Worm (Caenorhabditis elegans) whole organism, L2 larva: ENCODE measurements around the gene T10B10.9.

ENCODE experiments used
- R02D3.7 ChIP-seq: fragments of 150-350 bp; optimal IDR thresholded peaks from 2 replicates; lab custom pipeline; 2014; ENCODE audit warnings: missing biosample characterization, missing genetic modification characterization
- Y55F3AM.14 ChIP-seq: fragments of 200-800 bp; sonication (Bioruptor generic); optimal IDR thresholded peaks from 2 replicates; lab custom pipeline; 2018; ENCODE audit warnings: mild to moderate bottlenecking, missing genetic modification characterization, missing compliant biosample characterization
- ZK546.5 ChIP-seq: sonication (generic microtip); optimal IDR thresholded peaks from 2 replicates; lab custom pipeline; 2017; ENCODE audit warnings: missing biosample characterization, missing genetic modification characterization
- aly-2 ChIP-seq: fragments of 150-350 bp; optimal IDR thresholded peaks from 2 replicates; lab custom pipeline; 2014; ENCODE audit warnings: missing biosample characterization, missing genetic modification characterization
- ama-1 ChIP-seq: fragments of 150-350 bp; optimal IDR thresholded peaks from 2 replicates; lab custom pipeline; 2018; ENCODE audit warnings: inconsistent platforms
- blmp-1 ChIP-seq: sonication (generic microtip); optimal IDR thresholded peaks from 2 replicates; lab custom pipeline; 2017; ENCODE audit warnings: missing genetic modification characterization, mild to moderate bottlenecking, missing compliant biosample characterization, antibody characterized with exemption, moderate library complexity; ENCODE audit not compliant: insufficient read depth
- ceh-16 ChIP-seq: fragments of 150-350 bp; optimal IDR thresholded peaks from 2 replicates; lab custom pipeline; 2014; ENCODE audit warnings: missing biosample characterization, missing genetic modification characterization
- ceh-82 ChIP-seq: fragments of 150-350 bp; optimal IDR thresholded peaks from 2 replicates; lab custom pipeline; 2014; ENCODE audit warnings: missing biosample characterization, missing genetic modification characterization
- elt-1 ChIP-seq: fragments of 150-350 bp; optimal IDR thresholded peaks from 2 replicates; lab custom pipeline; 2014; ENCODE audit warnings: missing biosample characterization, missing genetic modification characterization
- elt-3 ChIP-seq: sonication (generic microtip); optimal IDR thresholded peaks from 2 replicates; lab custom pipeline; 2017; ENCODE audit warnings: missing biosample characterization, missing genetic modification characterization
- fos-1 ChIP-seq: fragments of 150-350 bp; optimal IDR thresholded peaks from 2 replicates; lab custom pipeline; 2014; ENCODE audit warnings: missing biosample characterization, missing genetic modification characterization
- gmeb-1 ChIP-seq: fragments of 150-350 bp; optimal IDR thresholded peaks from 2 replicates; lab custom pipeline; 2014; ENCODE audit warnings: missing biosample characterization, missing genetic modification characterization
- lin-11 ChIP-seq: fragments of 150-350 bp; sonication (generic microtip); optimal IDR thresholded peaks from 2 replicates; lab custom pipeline; 2014; ENCODE audit warnings: missing biosample characterization, missing genetic modification characterization, inconsistent platforms, mixed read lengths
- lin-13 ChIP-seq: fragments of 150-350 bp; optimal IDR thresholded peaks from 2 replicates; lab custom pipeline; 2014; ENCODE audit warnings: missing biosample characterization, missing genetic modification reagents, missing genetic modification characterization
- lin-39 ChIP-seq: fragments of 150-350 bp; optimal IDR thresholded peaks from 2 replicates; lab custom pipeline; 2014; ENCODE audit warnings: missing biosample characterization, missing genetic modification reagents, missing genetic modification characterization
- lsy-2 ChIP-seq, 2 experiments: fragments of 150-350 bp in 1 of 2; sonication (generic microtip) in 1 of 2; optimal IDR thresholded peaks; 2 replicates each; lab custom pipeline; 2014 to 2017; ENCODE audit warnings: missing biosample characterization in 2 of 2, missing genetic modification characterization in 2 of 2
- mab-5 ChIP-seq: fragments of 150-350 bp; optimal IDR thresholded peaks from 2 replicates; lab custom pipeline; 2014; ENCODE audit warnings: missing biosample characterization, missing genetic modification characterization
- mbf-1 ChIP-seq: sonication (generic microtip); optimal IDR thresholded peaks from 2 replicates; lab custom pipeline; 2017; ENCODE audit warnings: missing biosample characterization, missing genetic modification characterization
- mdl-1 ChIP-seq, 2 experiments: fragments of 150-350 bp in 1 of 2; sonication (generic microtip) in 1 of 2; optimal IDR thresholded peaks; 2 replicates each; lab custom pipeline; 2017; ENCODE audit warnings: missing biosample characterization in 2 of 2, missing genetic modification characterization in 2 of 2
- nhr-12 ChIP-seq: fragments of 150-350 bp; optimal IDR thresholded peaks from 2 replicates; lab custom pipeline; 2014; ENCODE audit warnings: missing biosample characterization, missing genetic modification characterization
- nhr-129 ChIP-seq: fragments of 150-350 bp; optimal IDR thresholded peaks from 2 replicates; lab custom pipeline; 2014; ENCODE audit warnings: missing biosample characterization, missing genetic modification characterization
- nhr-23 ChIP-seq: fragments of 150-350 bp; optimal IDR thresholded peaks from 2 replicates; lab custom pipeline; 2014; ENCODE audit warnings: missing biosample characterization, missing genetic modification reagents, missing genetic modification characterization
- nhr-237 ChIP-seq: fragments of 150-350 bp; optimal IDR thresholded peaks from 2 replicates; lab custom pipeline; 2014; ENCODE audit warnings: missing biosample characterization, missing genetic modification characterization
- nhr-25 ChIP-seq: fragments of 150-350 bp; sonication (generic microtip); optimal IDR thresholded peaks from 3 replicates; lab custom pipeline; 2014; ENCODE audit warnings: missing biosample characterization, missing genetic modification characterization
- nhr-77 ChIP-seq: fragments of 150-350 bp; optimal IDR thresholded peaks from 2 replicates; lab custom pipeline; 2014; ENCODE audit warnings: missing biosample characterization, missing genetic modification characterization
- peb-1 ChIP-seq: fragments of 150-350 bp; optimal IDR thresholded peaks from 2 replicates; lab custom pipeline; 2014; ENCODE audit warnings: missing biosample characterization, missing genetic modification characterization
- skn-1 ChIP-seq: sonication (generic microtip); optimal IDR thresholded peaks from 2 replicates; lab custom pipeline; 2017; ENCODE audit warnings: missing biosample characterization, missing genetic modification characterization
- sma-3 ChIP-seq: sonication (generic microtip); optimal IDR thresholded peaks from 2 replicates; lab custom pipeline; 2016; ENCODE audit warnings: missing genetic modification reagents, missing genetic modification characterization, missing compliant biosample characterization
- snpc-4 ChIP-seq: fragments of 150-350 bp; optimal IDR thresholded peaks from 2 replicates; lab custom pipeline; 2014; ENCODE audit warnings: missing biosample characterization, missing genetic modification characterization
- unc-62 ChIP-seq: fragments of 150-350 bp; optimal IDR thresholded peaks from 2 replicates; lab custom pipeline; 2014; ENCODE audit warnings: missing biosample characterization, missing genetic modification reagents, missing genetic modification characterization
- zag-1 ChIP-seq: fragments of 150-350 bp; optimal IDR thresholded peaks from 2 replicates; lab custom pipeline; 2014; ENCODE audit warnings: missing biosample characterization, missing genetic modification characterization
- ztf-1 ChIP-seq: fragments of 200-800 bp; sonication (Bioruptor generic); conservative IDR thresholded peaks from 2 replicates; pipeline ENCODE4 v1.3.6; 2022; ENCODE audit warnings: missing genetic modification characterization, missing compliant biosample characterization
- ztf-11 ChIP-seq: sonication (generic microtip); optimal IDR thresholded peaks from 2 replicates; lab custom pipeline; 2017; ENCODE audit warnings: missing biosample characterization, missing genetic modification characterization

The T10B10.9 gene

ce11 chrX:15164108-15164507 lies at the start of gene T10B10.9:
T10B10.9 (plus strand) TSS chrX:15164408.
- no peak for TF ChIP-seq sma-3 (GFP tag; lab: Kevin White, UChicago)
- no peak for TF ChIP-seq ceh-82 (tag; lab: Kevin White, UChicago)
- no peak for TF ChIP-seq lin-39 (tag; lab: Kevin White, UChicago)
- no peak for TF ChIP-seq ceh-16
- TF ChIP-seq elt-1 (tag; lab: Kevin White, UChicago): no peak
- TF ChIP-seq nhr-25 (tag; lab: Kevin White, UChicago): no peak
- no peak for TF ChIP-seq lin-11 (tag; lab: Kevin White, UChicago)
- TF ChIP-seq nhr-23: no peak
- TF ChIP-seq lin-13 (GFP tag; lab: Kevin White, UChicago): no peak
- no peak for TF ChIP-seq gmeb-1 (tag; lab: Kevin White, UChicago)
- no peak for TF ChIP-seq nhr-129 (tag; lab: Kevin White, UChicago)
- no peak for TF ChIP-seq unc-62 (GFP tag; lab: Kevin White, UChicago)
- no peak for TF ChIP-seq ztf-1 (GFP tag; lab: Robert Waterston, UW)
- TF ChIP-seq mdl-1 (tag; optimal IDR thresholded peaks at IDR 0.05; lab: Kevin White, UChicago): no peak
- TF ChIP-seq mab-5 (tag; lab: Kevin White, UChicago): no peak
- no peak for TF ChIP-seq nhr-237 (tag; lab: Kevin White, UChicago)
- TF ChIP-seq aly-2 (tag; lab: Kevin White, UChicago): no peak
- no peak for TF ChIP-seq ama-1 (lab: Kevin White, UChicago)

DNA sequence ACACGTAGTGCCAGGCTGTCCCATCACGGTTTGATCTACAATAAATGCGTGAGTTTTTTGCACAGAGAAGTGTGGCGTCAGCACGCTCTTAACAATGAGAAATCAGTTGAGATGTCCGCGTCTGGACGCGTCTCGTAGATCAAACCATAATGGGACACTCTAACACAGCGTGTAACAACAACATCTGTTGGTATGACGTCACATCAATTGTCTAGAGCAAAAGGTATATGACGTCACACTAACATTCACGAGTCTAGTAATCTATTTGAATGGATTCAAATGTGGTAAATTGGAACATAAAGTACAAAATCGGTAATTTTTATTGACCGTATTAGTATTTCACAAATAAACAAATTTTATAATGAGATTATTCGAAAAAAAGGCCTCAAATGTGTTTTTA lies 48.5 kb upstream of the T10B10.9 start:
- no peak for TF ChIP-seq nhr-23
- no peak for TF ChIP-seq mbf-1 (tag; lab: Kevin White, UChicago)
- TF ChIP-seq aly-2 (tag; lab: Kevin White, UChicago): no peak
- TF ChIP-seq snpc-4: no peak
- TF ChIP-seq unc-62 (GFP tag; lab: Kevin White, UChicago): no peak
- no peak for TF ChIP-seq Y55F3AM.14 (GFP tag; lab: Kevin White, UChicago)
- no peak for TF ChIP-seq lsy-2 (tag; optimal IDR thresholded peaks at IDR 0.05; lab: Kevin White, UChicago)
- no peak for TF ChIP-seq ceh-16
- no peak for TF ChIP-seq zag-1 (tag; lab: Kevin White, UChicago)
- TF ChIP-seq lin-39 (tag; lab: Kevin White, UChicago): no peak

DNA sequence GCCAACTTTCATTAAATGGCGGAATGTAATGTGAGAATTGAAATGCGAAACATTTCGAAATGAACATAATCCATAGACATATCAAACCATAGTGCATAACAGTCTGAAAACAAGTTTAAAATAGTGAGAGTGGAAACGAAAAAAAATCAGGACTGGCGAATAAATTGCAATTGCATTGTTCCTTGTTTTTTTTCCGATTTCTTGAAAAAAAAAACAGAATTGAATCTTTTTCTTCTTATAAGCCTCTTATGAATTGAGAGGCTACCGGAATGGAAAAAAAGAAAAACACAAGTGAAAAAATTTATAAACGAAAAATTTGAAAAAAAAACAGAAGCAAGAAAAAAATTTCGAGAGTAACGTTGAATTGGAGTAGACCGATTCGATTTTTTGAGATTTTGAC lies 47.7 kb upstream of the T10B10.9 start, which contains the start of gene R07D5.2:
Gene R07D5.2 (minus strand): TSS at position 101 of the 400 bp plus-strand sequence.
- TF ChIP-seq zag-1 (tag; lab: Kevin White, UChicago) (no peak), ceh-16 (no peak), lin-13 (GFP tag; lab: Kevin White, UChicago) (no peak), R02D3.7 (tag; lab: Kevin White, UChicago) (no peak), mbf-1 (tag; lab: Kevin White, UChicago) (no peak), elt-1 (tag; lab: Kevin White, UChicago) (no peak), unc-62 (GFP tag; lab: Kevin White, UChicago) (no peak), gmeb-1 (tag; lab: Kevin White, UChicago) (no peak), elt-3 (tag; lab: Kevin White, UChicago) (no peak), sma-3 (GFP tag; lab: Kevin White, UChicago) (no peak)

DNA sequence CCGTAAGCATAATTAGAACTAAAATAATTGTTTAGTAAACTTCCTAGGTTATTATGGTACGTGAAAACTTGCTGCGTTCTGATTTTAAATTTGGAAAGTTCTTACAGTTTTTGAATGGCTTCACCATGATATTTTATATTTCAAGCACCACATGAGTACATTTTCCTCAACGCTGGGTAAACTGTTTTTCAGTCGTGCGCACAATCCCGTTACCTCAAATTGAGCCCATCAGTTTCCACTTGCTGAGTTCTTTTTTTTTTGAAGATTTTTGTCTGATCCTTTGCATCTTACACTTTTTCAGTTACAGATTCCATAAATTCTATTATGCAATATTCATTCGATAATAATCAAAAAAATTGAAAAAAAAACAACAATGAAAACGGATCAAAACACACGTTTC lies 43.7 kb upstream of the T10B10.9 start:
- TF ChIP-seq peb-1 (tag; lab: Kevin White, UChicago) (no peak), ama-1 (lab: Kevin White, UChicago) (no peak), nhr-237 (tag; lab: Kevin White, UChicago) (no peak), skn-1 (tag; lab: Kevin White, UChicago) (no peak), ceh-82 (tag; lab: Kevin White, UChicago) (no peak), nhr-77 (tag; lab: Kevin White, UChicago) (no peak), fos-1 (tag; lab: Kevin White, UChicago) (no peak), mab-5 (tag; lab: Kevin White, UChicago) (no peak), Y55F3AM.14 (GFP tag; lab: Kevin White, UChicago) (no peak), mdl-1 (tag; optimal IDR thresholded peaks at IDR 0.05; lab: Kevin White, UChicago) (no peak), nhr-12 (tag; lab: Kevin White, UChicago) (no peak), ztf-11 (tag; lab: Kevin White, UChicago) (no peak), blmp-1 (no peak), snpc-4 (no peak)

- TF ChIP-seq ZK546.5 (tag; lab: Kevin White, UChicago) (no peak), gmeb-1 (tag; lab: Kevin White, UChicago) (no peak), mab-5 (tag; lab: Kevin White, UChicago) (no peak), lsy-2 (tag; optimal IDR thresholded peaks at IDR 0.05; lab: Kevin White, UChicago) (no peak), skn-1 (tag; lab: Kevin White, UChicago) (no peak), lin-13 (GFP tag; lab: Kevin White, UChicago) (no peak), nhr-25 (tag; lab: Kevin White, UChicago) (no peak), blmp-1 (no peak), snpc-4 (no peak), nhr-23 (no peak)
Measured at ce11 chrX:15125138-15125537, 39.1 kb upstream of the T10B10.9 start.
